Worm (Caenorhabditis elegans): ENCODE results near the gene C34C12.8.
A peak's percentile ranks its signal among the peaks of the same experiment; 100 is the strongest.

Gene C34C12.8

ce11 chrIII:3502215-3502838 lies 42.1 kb downstream of the C34C12.8 start, which contains the start of gene M01F1.8:
TSS of gene M01F1.8 (minus strand) at chrIII:3502549.
- TF ChIP-seq flt-1 (GFP tag; IDR thresholded peaks at IDR 0.05): no peak
- no peak for TF ChIP-seq ztf-29 (GFP tag; IDR thresholded peaks at IDR 0.05)
- TF ChIP-seq klf-2 (GFP tag; conservative IDR thresholded peaks at IDR 0.05): no peak
- no peak for TF ChIP-seq med-1 (GFP tag; optimal IDR thresholded peaks at IDR 0.05; ENCODE audit: insufficient read depth)
- no peak for TF ChIP-seq ztf-23 (GFP tag; IDR thresholded peaks at IDR 0.05)
- no peak for TF ChIP-seq cog-1 (tag; optimal IDR thresholded peaks at IDR 0.05)
- TF ChIP-seq T22C8.4 (GFP tag; IDR thresholded peaks at IDR 0.05): no peak
- no peak for TF ChIP-seq ref-1 (GFP tag; conservative IDR thresholded peaks at IDR 0.05)
- no peak for TF ChIP-seq tab-1 (GFP tag; IDR thresholded peaks at IDR 0.05)

ce11 chrIII:3503286-3503685 lies 43.1 kb downstream of the C34C12.8 start, which contains the start of gene rpl-16:
TSS of gene rpl-16 (minus strand) at chrIII:3503604.
- TF ChIP-seq ref-1 (GFP tag; conservative IDR thresholded peaks at IDR 0.05) (no peak), ztf-23 (GFP tag; IDR thresholded peaks at IDR 0.05) (no peak), med-1 (GFP tag; optimal IDR thresholded peaks at IDR 0.05; ENCODE audit: insufficient read depth) (no peak)

ce11 chrIII:3504239-3504638 lies 44.0 kb downstream of the C34C12.8 start:
- no peak for TF ChIP-seq cog-1 (tag; optimal IDR thresholded peaks at IDR 0.05)
- no peak for TF ChIP-seq T22C8.4 (GFP tag; IDR thresholded peaks at IDR 0.05)
- TF ChIP-seq tab-1 (GFP tag; IDR thresholded peaks at IDR 0.05): no peak

ce11 chrIII:3505051-3505548 lies 44.9 kb downstream of the C34C12.8 start, which contains the start of gene lias-1:
TSS of gene lias-1 (minus strand) at chrIII:3505101.
- no peak for TF ChIP-seq T22C8.4 (GFP tag; IDR thresholded peaks at IDR 0.05)
- no peak for TF ChIP-seq med-1 (GFP tag; optimal IDR thresholded peaks at IDR 0.05; ENCODE audit: insufficient read depth)
- no peak for TF ChIP-seq tab-1 (GFP tag; IDR thresholded peaks at IDR 0.05)
- no peak for TF ChIP-seq ztf-29 (GFP tag; IDR thresholded peaks at IDR 0.05)
- peak; percentile 72 for TF ChIP-seq ztf-23 (GFP tag; IDR thresholded peaks at IDR 0.05)
- peak; percentile 12 for TF ChIP-seq cog-1 (tag; optimal IDR thresholded peaks at IDR 0.05)
- TF ChIP-seq klf-2 (GFP tag; conservative IDR thresholded peaks at IDR 0.05): no peak
- TF ChIP-seq ref-1 (GFP tag; conservative IDR thresholded peaks at IDR 0.05): no peak
- TF ChIP-seq flt-1 (GFP tag; IDR thresholded peaks at IDR 0.05): no peak

- no peak for TF ChIP-seq cog-1 (tag; optimal IDR thresholded peaks at IDR 0.05)
- no peak for TF ChIP-seq ztf-23 (GFP tag; IDR thresholded peaks at IDR 0.05)
- TF ChIP-seq ref-1 (GFP tag; conservative IDR thresholded peaks at IDR 0.05): no peak
- TF ChIP-seq ztf-29 (GFP tag; IDR thresholded peaks at IDR 0.05): no peak
- TF ChIP-seq med-1 (GFP tag; optimal IDR thresholded peaks at IDR 0.05; ENCODE audit: insufficient read depth): no peak
- no peak for TF ChIP-seq flt-1 (GFP tag; IDR thresholded peaks at IDR 0.05)
- TF ChIP-seq tab-1 (GFP tag; IDR thresholded peaks at IDR 0.05): no peak
- TF ChIP-seq klf-2 (GFP tag; conservative IDR thresholded peaks at IDR 0.05): no peak
- TF ChIP-seq T22C8.4 (GFP tag; IDR thresholded peaks at IDR 0.05): no peak
These were observed 49.7 kb downstream of the C34C12.8 start, which contains the start of the genes M01F1.4 and mrpl-35 for ce11 chrIII:3509908-3510307. TSS of gene M01F1.4 (minus strand) at chrIII:3510033. TSS of gene mrpl-35 (plus strand) at chrIII:3510237.

All from whole organism, midembryonic.